Worm (Caenorhabditis elegans) whole organism, young adult: Measurements from ENCODE around the gene msp-3.

Experiments
- C17E4.6 ChIP-seq: fragments of 200-800 bp; sonication (Bioruptor generic); IDR thresholded peaks from 2 replicates; pipeline ENCODE4 v1.3.6; 2022; ENCODE audit warnings: missing genetic modification reagents, missing genetic modification characterization, missing compliant biosample characterization
- F33H1.4 ChIP-seq: fragments of 200-800 bp; sonication (Bioruptor generic); IDR thresholded peaks from 2 replicates; pipeline ENCODE4 v1.3.6; 2022; ENCODE audit warnings: missing genetic modification reagents, missing genetic modification characterization, missing compliant biosample characterization
- F39B2.1 ChIP-seq: fragments of 200-800 bp; sonication (Bioruptor generic); IDR thresholded peaks from 2 replicates; pipeline ENCODE4 v1.3.6; 2022; ENCODE audit warnings: missing genetic modification reagents, missing genetic modification characterization, missing compliant biosample characterization
- F57A8.1 ChIP-seq: fragments of 200-800 bp; sonication (Bioruptor generic); optimal IDR thresholded peaks from 2 replicates; lab custom pipeline; 2018; ENCODE audit warnings: mild to moderate bottlenecking, missing genetic modification characterization, moderate library complexity, missing compliant biosample characterization
- dpff-1 ChIP-seq: sonication (generic microtip); optimal IDR thresholded peaks from 2 replicates; lab custom pipeline; 2017; ENCODE audit warnings: mild to moderate bottlenecking, missing genetic modification characterization, missing compliant biosample characterization
- hmg-20 ChIP-seq: fragments of 200-800 bp; sonication (Bioruptor generic); IDR thresholded peaks from 2 replicates; pipeline ENCODE4 v1.3.6; 2022; ENCODE audit warnings: missing genetic modification reagents, missing genetic modification characterization, missing compliant biosample characterization
- mel-28 ChIP-seq: sonication (generic microtip); optimal IDR thresholded peaks from 2 replicates; lab custom pipeline; 2016; ENCODE audit warnings: borderline replicate concordance, mild to moderate bottlenecking, missing genetic modification characterization, missing compliant biosample characterization
- mes-4 ChIP-seq: sonication (generic microtip); optimal IDR thresholded peaks from 2 replicates; lab custom pipeline; 2016; ENCODE audit warnings: missing genotype, missing genetic modification characterization, missing compliant biosample characterization
- nfya-1 ChIP-seq: sonication (generic microtip); optimal IDR thresholded peaks from 2 replicates; lab custom pipeline; 2017; ENCODE audit warnings: antibody characterized with exemption, missing compliant biosample characterization, missing genetic modification characterization, borderline replicate concordance; ENCODE audit not compliant: insufficient read depth
- nhr-120 ChIP-seq: fragments of 200-800 bp; sonication (Bioruptor generic); IDR thresholded peaks from 2 replicates; pipeline ENCODE4 v1.3.6; 2022; ENCODE audit warnings: missing genetic modification characterization, missing compliant biosample characterization

- TF ChIP-seq F57A8.1 (GFP tag; lab: Kevin White, UChicago), result no peak
- no peak for TF ChIP-seq C17E4.6 (GFP tag; lab: Robert Waterston, UW)
- TF ChIP-seq hmg-20, result no peak
- TF ChIP-seq mel-28 (tag; lab: Kevin White, UChicago), result no peak
- TF ChIP-seq nfya-1 (tag; lab: Kevin White, UChicago), result no peak
- no peak for TF ChIP-seq dpff-1 (tag; lab: Kevin White, UChicago)
- no peak for TF ChIP-seq mes-4 (tag; lab: Kevin White, UChicago)
- no peak for TF ChIP-seq F39B2.1 (GFP tag; lab: Robert Waterston, UW)
- TF ChIP-seq nhr-120, result no peak
- no peak for TF ChIP-seq F33H1.4 (GFP tag; lab: Robert Waterston, UW)
Observed at ce11 chrII:4822610-4823009, 36.5 kb upstream of the msp-3 start.
